Fruit fly (Drosophila melanogaster) whole organism, prepupa: ENCODE results near the gene CG7728.

Experiments used
- CG11762 ChIP-seq: fragments of 200-800 bp; sonication (Bioruptor generic); optimal IDR thresholded peaks from 3 replicates; lab custom pipeline; 2016; ENCODE audit warnings: missing biosample characterization, missing genetic modification characterization; ENCODE audit not compliant: insufficient read depth
- CG1621 ChIP-seq: fragments of 200-800 bp; sonication (Bioruptor generic); optimal IDR thresholded peaks from 3 replicates; lab custom pipeline; 2018; ENCODE audit warnings: missing biosample characterization, mild to moderate bottlenecking, missing genetic modification characterization
- Gug ChIP-seq: fragments of 200-800 bp; sonication (Bioruptor generic); IDR thresholded peaks from 2 replicates; pipeline ENCODE4 v1.3.6; 2022; ENCODE audit warnings: missing biosample characterization, missing genetic modification characterization
- Smox ChIP-seq: fragments of 200-800 bp; sonication (Bioruptor generic); optimal IDR thresholded peaks from 3 replicates; lab custom pipeline; 2016; ENCODE audit warnings: missing biosample characterization, missing genetic modification characterization
- Sox102F ChIP-seq: fragments of 200-800 bp; sonication (Bioruptor generic); optimal IDR thresholded peaks from 2 replicates; lab custom pipeline; 2016; ENCODE audit warnings: missing biosample characterization, mild to moderate bottlenecking, missing genetic modification characterization
- svp ChIP-seq: fragments of 200-800 bp; sonication (Bioruptor generic); peaks from one replicate; lab custom pipeline; 2016; ENCODE audit warnings: missing biosample characterization, missing genetic modification characterization

DNA sequence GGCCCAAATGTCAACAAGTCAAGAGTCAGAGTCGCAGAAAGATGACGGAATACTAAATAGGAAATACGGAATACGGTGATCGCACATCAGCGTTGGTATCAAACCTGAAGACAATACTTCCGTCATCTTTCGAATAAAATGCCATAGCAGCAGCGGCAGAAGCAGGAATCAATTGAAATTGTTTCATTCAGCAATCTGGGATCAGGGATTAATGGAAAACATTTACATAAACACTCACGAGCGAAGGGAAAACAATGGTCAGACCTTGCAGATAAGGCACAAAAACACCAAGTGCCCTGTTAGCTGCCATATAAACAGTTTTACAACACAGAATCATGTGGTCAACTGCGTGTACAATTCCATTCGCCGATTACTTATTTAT is 10.9 kb upstream of the CG7728 start:
- TF ChIP-seq svp (GFP tag; lab: Kevin White, UChicago) (peak; percentile 97), Sox102F (no peak), CG11762 (GFP tag; lab: Kevin White, UChicago) (no peak), CG1621 (tag; lab: Kevin White, UChicago) (no peak), Gug (GFP tag; lab: Robert Waterston, UW) (no peak), Smox (GFP tag; lab: Kevin White, UChicago) (no peak)
